Fruit fly (Drosophila melanogaster) S2 (cell line): ENCODE data around the gene gammaSnap2.

ENCODE experiments used
- CG8478 ChIP-seq: fragments of >200 bp; optimal IDR thresholded peaks from 2 replicates; lab custom pipeline; 2018
- CTCF ChIP-seq, 2 experiments: fragments of >200 bp; optimal IDR thresholded peaks; 2 replicates each; lab custom pipeline; 2018

DNA sequence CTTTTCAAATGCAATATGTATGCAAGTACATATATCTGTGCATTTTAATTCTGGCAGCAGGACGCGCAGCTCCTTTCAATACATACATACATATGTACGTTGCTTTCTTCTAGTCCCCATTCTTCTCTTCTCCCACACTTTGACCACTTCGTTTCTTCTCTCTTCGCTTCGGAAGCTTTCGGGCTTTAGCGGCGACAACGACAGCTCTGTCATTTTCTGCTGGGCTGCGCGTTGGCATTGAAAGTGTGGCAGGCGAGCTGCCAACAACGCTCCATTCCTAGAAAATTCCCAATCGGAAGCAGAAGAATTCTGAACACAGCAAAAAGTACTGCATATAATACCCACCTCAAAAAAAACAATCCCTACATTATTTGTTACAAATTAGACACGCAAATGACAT, 38.1 kb downstream of the gammaSnap2 start:
- TF ChIP-seq CG8478 (lab: Kevin White, UChicago) (no peak), CTCF (optimal IDR thresholded peaks at IDR 0.05; lab: Kevin White, UChicago) (no peak)
